Worm (Caenorhabditis elegans): ENCODE results near the gene rps-9.

- TF ChIP-seq him-1 (tag; optimal IDR thresholded peaks at IDR 0.05) (no peak), dao-5 (tag; optimal IDR thresholded peaks at IDR 0.05) (no peak), W03F9.2 (tag; optimal IDR thresholded peaks at IDR 0.05) (no peak)
Measured at ce11 chrII:11163291-11163690, 37.1 kb upstream of the rps-9 start.

Data from whole organism, L4/young adult.